Worm (Caenorhabditis elegans): ENCODE results near the gene F47D12.9.

F47D12.9 gene

DNA sequence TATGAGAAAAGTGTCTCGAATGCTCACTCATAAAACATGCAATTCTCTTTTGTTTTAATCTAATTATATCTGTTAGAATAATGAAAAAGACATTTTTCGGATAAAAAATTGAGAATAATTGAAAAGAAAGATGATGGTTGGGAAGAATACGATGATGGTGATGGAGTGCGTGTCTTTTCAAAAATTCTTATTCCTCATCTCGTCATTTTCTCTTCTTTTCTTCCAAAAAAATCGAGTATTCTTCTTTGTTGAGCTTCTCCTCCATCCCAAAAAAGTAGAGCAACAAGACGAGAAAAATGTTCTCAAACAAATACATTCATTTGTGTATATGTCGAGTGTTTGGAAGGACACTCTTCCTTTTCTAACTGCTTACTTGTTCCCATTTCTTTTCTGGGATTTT lies 5.6 kb downstream of the F47D12.9 start:
- TF ChIP-seq zag-1 (tag; optimal IDR thresholded peaks at IDR 0.05), result peak; percentile 27
- no peak for TF ChIP-seq F13H6.1 (tag; optimal IDR thresholded peaks at IDR 0.05)
- peak; percentile 77 for TF ChIP-seq unc-55 (GFP tag; optimal IDR thresholded peaks at IDR 0.05)
- no peak for TF ChIP-seq ama-1 (optimal IDR thresholded peaks at IDR 0.05)

DNA sequence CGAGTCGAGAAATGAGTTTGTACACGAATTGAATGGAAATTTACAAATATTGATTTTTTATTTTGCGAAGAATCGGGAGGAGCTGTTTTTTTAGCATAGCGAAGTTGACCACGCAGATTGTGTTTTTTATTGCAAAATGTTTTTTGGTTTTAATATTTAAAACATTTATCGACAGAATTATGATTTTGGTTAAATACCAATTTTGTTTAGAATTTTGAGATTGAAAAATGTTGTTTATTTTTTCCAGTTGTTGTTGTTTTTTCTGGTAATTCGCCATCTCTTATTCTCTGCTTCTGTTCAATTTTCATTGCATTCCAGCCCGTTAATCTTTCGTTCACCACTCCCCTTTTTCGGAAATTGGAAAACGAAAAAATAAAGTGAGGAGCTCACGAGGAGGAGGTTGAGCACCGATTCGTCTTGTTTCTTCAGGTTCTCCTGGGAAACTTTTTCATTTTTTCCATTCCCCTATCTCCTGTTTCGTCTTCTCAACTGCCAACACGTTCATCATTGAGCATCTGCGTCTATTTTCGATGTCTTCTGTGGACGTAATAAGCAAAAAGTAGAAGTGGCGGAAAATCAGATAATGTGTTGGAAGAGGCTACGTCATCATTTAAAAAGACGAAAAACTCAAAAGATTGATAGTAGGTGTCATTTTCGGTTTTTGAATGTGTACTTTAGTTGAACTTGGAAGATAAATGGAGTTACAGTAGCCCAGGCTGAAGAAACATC lies 7.0 kb downstream of the F47D12.9 start, which contains the start of gene F47D12.7:
Gene F47D12.7, minus strand, starts transcription at position 51 of the 729 bp plus-strand sequence.
- TF ChIP-seq R02D3.7 (tag; optimal IDR thresholded peaks at IDR 0.05) (no peak), elt-1 (tag; optimal IDR thresholded peaks at IDR 0.05) (no peak), nhr-11 (tag; optimal IDR thresholded peaks at IDR 0.05) (no peak), sma-3 (GFP tag; optimal IDR thresholded peaks at IDR 0.05) (no peak), lin-11 (tag; optimal IDR thresholded peaks at IDR 0.05) (no peak), elt-3 (tag; optimal IDR thresholded peaks at IDR 0.05) (no peak), aly-2 (tag; optimal IDR thresholded peaks at IDR 0.05) (no peak), crh-2 (tag; optimal IDR thresholded peaks at IDR 0.05) (no peak), nhr-237 (tag; optimal IDR thresholded peaks at IDR 0.05) (no peak), fos-1 (tag; optimal IDR thresholded peaks at IDR 0.05) (no peak), unc-62 (GFP tag; optimal IDR thresholded peaks at IDR 0.05) (no peak), mbf-1 (tag; optimal IDR thresholded peaks at IDR 0.05) (no peak), Y55F3AM.14 (GFP tag; optimal IDR thresholded peaks at IDR 0.05) (no peak), ZK546.5 (tag; optimal IDR thresholded peaks at IDR 0.05) (no peak)

DNA sequence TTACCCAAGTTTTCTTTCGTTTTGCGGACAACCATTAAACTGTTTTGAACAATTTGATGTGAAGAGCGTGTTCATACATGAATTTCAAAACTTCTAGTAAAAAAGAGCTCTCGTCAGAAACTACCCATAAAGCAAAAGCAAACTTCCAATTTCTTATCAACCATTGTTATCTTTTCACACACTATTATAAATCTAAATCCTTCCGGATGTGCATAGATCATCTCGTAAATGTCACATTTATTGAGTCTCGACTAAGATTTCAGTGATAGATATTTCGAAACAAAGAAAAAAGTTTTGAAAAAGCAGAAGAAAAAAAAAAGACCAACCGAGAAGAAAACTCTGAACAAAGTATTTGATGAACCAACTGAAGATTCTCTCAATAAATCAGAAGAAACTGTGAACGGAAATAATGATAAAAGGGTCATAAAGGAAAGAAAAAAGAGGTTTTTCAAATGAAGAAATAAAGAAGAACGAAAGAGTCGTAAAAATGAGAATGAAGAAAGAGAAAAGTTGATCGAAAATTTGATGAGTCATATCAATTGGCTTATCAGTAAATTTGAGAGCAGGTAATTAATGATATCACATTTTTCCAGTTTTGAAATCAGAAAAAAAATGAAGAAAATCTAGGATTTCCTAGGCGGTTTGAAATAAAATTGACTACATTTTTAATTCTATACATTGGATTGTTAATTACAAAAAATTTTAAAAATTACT lies 12.6 kb downstream of the F47D12.9 start:
- TF ChIP-seq ama-1 (optimal IDR thresholded peaks at IDR 0.05) (no peak), fos-1 (tag; optimal IDR thresholded peaks at IDR 0.05) (peak; percentile 95)

DNA sequence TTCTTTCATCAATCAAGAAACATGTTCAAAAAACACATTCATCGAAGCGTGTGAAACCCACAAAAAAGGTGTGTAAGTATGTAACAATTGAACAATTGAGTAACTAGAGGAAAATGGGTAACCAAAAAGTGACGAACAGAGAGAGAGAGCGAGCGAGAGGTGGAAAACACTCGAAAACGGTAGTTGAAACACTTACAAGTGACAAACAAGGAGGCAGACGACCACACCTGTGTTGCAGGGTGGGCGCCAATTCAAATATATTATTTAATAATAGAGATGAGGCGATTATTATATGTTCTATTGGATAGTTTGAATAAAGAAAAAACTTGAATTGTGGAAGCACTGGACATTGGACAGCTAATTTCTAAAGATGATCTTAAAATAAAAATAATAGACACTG lies 13.8 kb downstream of the F47D12.9 start:
- TF ChIP-seq nhr-12 (tag; optimal IDR thresholded peaks at IDR 0.05) (no peak), nhr-129 (tag; optimal IDR thresholded peaks at IDR 0.05) (peak; percentile 2)

DNA sequence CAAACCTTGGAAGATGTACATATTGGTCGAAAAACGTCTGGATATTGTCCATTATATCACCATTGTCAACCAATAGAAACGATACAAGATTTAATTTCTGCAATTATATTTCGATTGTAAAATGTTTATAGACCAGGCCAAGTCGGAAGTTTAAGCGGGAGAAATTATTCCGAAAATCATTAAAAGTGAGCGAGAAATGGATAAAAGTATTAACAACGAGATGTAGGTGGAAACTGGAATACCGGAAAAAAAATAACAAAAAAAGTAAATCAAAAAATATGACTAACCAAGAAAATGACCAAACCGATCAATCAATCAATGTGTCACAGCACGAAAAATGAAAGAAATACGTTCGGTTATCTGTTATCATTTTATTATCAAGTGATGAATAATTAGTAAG lies 16.0 kb downstream of the F47D12.9 start, which contains the start of gene F47D12.6:
Gene F47D12.6, minus strand, starts transcription at position 101 of the 400 bp plus-strand sequence.
- no peak for TF ChIP-seq nhr-237 (tag; optimal IDR thresholded peaks at IDR 0.05)
- TF ChIP-seq fos-1 (tag; optimal IDR thresholded peaks at IDR 0.05), result peak; percentile 41

DNA sequence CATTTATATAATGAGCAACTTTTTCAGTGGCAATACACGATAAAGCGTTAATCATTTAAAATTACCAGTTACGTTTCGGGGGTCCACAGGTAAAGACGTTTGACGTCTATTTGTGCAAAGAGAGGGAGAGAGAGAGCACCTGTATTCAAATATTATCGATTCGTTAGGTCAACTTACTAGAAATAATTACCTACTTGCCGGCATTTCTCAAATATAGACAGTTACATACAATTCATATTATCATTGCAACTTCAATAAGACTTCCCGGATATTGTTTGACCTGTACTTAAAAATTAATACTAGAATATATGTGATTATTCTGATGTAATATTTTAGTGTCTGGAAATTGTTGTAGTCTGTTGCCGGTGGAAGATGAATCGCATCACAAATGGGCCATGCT lies 17.3 kb downstream of the F47D12.9 start, which contains the start of gene gadr-3:
Gene gadr-3, minus strand, starts transcription at position 101 of the 400 bp plus-strand sequence.
- TF ChIP-seq sem-4 (tag; optimal IDR thresholded peaks at IDR 0.05) (no peak), mab-5 (tag; optimal IDR thresholded peaks at IDR 0.05) (no peak), crh-2 (tag; optimal IDR thresholded peaks at IDR 0.05) (no peak), C34F6.9 (tag; optimal IDR thresholded peaks at IDR 0.05) (no peak), ztf-11 (tag; optimal IDR thresholded peaks at IDR 0.05) (no peak), nhr-6 (tag; optimal IDR thresholded peaks at IDR 0.05) (no peak), dmd-4 (tag; optimal IDR thresholded peaks at IDR 0.05) (no peak), Y55F3AM.14 (GFP tag; optimal IDR thresholded peaks at IDR 0.05) (no peak)

DNA sequence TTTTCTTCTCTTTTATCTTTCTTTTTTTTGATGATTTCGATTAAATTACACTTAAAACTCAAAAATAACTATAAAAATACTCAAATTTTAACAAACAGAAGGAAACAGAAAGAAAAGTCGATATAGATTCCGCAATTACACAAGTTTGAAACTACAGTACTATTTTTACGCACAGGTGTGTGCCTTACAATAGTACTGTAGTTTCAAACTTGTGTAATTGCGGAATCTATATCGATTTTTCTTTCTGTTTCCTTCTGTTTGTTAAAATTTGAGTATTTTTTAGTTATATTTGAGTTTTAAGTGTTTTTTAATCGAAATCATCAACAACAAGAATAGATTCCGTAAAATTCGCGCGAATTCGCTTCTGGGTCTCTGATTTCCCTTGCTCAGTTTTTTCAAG lies 20.2 kb downstream of the F47D12.9 start:
- TF ChIP-seq egl-27 (tag; optimal IDR thresholded peaks at IDR 0.05) (no peak), ZK546.5 (tag; optimal IDR thresholded peaks at IDR 0.05) (no peak), dmd-4 (tag; optimal IDR thresholded peaks at IDR 0.05) (no peak), peb-1 (tag; optimal IDR thresholded peaks at IDR 0.05) (no peak), lsy-2 (tag; optimal IDR thresholded peaks at IDR 0.05) (no peak), unc-55 (GFP tag; optimal IDR thresholded peaks at IDR 0.05) (no peak), nhr-6 (tag; optimal IDR thresholded peaks at IDR 0.05) (no peak), skn-1 (tag; optimal IDR thresholded peaks at IDR 0.05) (no peak), sma-3 (GFP tag; optimal IDR thresholded peaks at IDR 0.05) (no peak), ceh-16 (tag; optimal IDR thresholded peaks at IDR 0.05) (no peak), ztf-1 (GFP tag; conservative IDR thresholded peaks at IDR 0.05) (no peak), nhr-21 (tag; optimal IDR thresholded peaks at IDR 0.05) (no peak), nhr-77 (tag; optimal IDR thresholded peaks at IDR 0.05) (no peak), unc-39 (tag; optimal IDR thresholded peaks at IDR 0.05) (no peak), alr-1 (tag; optimal IDR thresholded peaks at IDR 0.05) (no peak), lin-13 (GFP tag; optimal IDR thresholded peaks at IDR 0.05) (no peak), snpc-4 (tag; optimal IDR thresholded peaks at IDR 0.05) (no peak), sma-9 (GFP tag; optimal IDR thresholded peaks at IDR 0.05) (no peak), sma-9 (tag; optimal IDR thresholded peaks at IDR 0.05) (no peak)

Measured in whole organism, L2 larva.